Worm (Caenorhabditis elegans): ENCODE measurements around the gene C55C3.1.

Gene C55C3.1

DNA sequence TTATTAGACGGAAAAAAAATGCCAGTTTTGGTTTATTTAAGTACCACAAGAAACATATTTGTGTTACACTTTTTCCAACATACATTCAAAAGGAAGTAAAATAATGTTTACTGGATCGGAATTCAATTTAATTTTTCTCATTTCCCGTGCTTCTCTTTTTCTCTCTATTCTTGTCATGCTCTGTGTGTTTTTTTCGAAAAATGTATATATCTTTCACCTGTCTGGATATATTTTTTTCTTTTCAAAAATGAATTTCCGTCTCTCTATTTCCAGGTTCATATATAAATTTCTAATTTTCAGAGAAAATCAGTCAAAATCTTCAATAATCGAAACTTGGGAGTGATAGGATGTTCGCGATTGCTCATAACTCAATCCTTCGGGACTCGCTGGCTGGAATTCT, 16.4 kb downstream of the C55C3.1 start, which contains the start of gene H35B03.1:
Gene H35B03.1 (plus strand): TSS at position 301 of the 400 bp plus-strand sequence.
- no peak for TF ChIP-seq daf-8 (GFP tag; IDR thresholded peaks at IDR 0.05)
- no peak for TF ChIP-seq nhr-28 (tag; optimal IDR thresholded peaks at IDR 0.05)
- no peak for TF ChIP-seq madf-5 (GFP tag; IDR thresholded peaks at IDR 0.05)
- TF ChIP-seq hlh-30 (tag; optimal IDR thresholded peaks at IDR 0.05; ENCODE audit: insufficient read depth), result no peak
- no peak for TF ChIP-seq nhr-11 (tag; optimal IDR thresholded peaks at IDR 0.05)
- TF ChIP-seq ctbp-1 (GFP tag; IDR thresholded peaks at IDR 0.05), result no peak
- TF ChIP-seq lin-39 (tag; optimal IDR thresholded peaks at IDR 0.05), result no peak
- no peak for TF ChIP-seq nhr-76 (tag; optimal IDR thresholded peaks at IDR 0.05)
- no peak for TF ChIP-seq nhr-25 (tag; optimal IDR thresholded peaks at IDR 0.05; ENCODE audit: borderline replicate concordance, insufficient read depth)
- TF ChIP-seq F49E8.2 (tag; optimal IDR thresholded peaks at IDR 0.05; ENCODE audit: borderline replicate concordance), result no peak
- no peak for TF ChIP-seq pqm-1 (tag; optimal IDR thresholded peaks at IDR 0.05)
- no peak for TF ChIP-seq gei-8 (GFP tag; optimal IDR thresholded peaks at IDR 0.05)
- no peak for TF ChIP-seq mes-2 (tag; optimal IDR thresholded peaks at IDR 0.05; ENCODE audit: poor library complexity, severe bottlenecking)
- TF ChIP-seq snpc-1.2 (GFP tag; IDR thresholded peaks at IDR 0.05), result no peak
- no peak for TF ChIP-seq mep-1 (tag; optimal IDR thresholded peaks at IDR 0.05)
- TF ChIP-seq ceh-82 (tag; optimal IDR thresholded peaks at IDR 0.05), result no peak

- TF ChIP-seq lsy-2 (tag; optimal IDR thresholded peaks at IDR 0.05), result peak in 1 of 2 experiments; percentile 29
- peak; percentile 27 for TF ChIP-seq rbr-2 (tag; optimal IDR thresholded peaks at IDR 0.05)
- no peak for TF ChIP-seq madf-5 (GFP tag; IDR thresholded peaks at IDR 0.05)
- TF ChIP-seq jun-1 (tag; optimal IDR thresholded peaks at IDR 0.05), result no peak
- TF ChIP-seq dpl-1 (GFP tag; optimal IDR thresholded peaks at IDR 0.05), result peak; percentile 97
- no peak for TF ChIP-seq unc-130 (GFP tag; optimal IDR thresholded peaks at IDR 0.05)
- TF ChIP-seq mes-2 (tag; optimal IDR thresholded peaks at IDR 0.05; ENCODE audit: poor library complexity, severe bottlenecking), result no peak
- TF ChIP-seq aha-1 (tag), result peak; percentile 89
- TF ChIP-seq duxl-1 (tag; optimal IDR thresholded peaks at IDR 0.05; ENCODE audit: poor library complexity), result no peak
- no peak for TF ChIP-seq nhr-76 (tag; optimal IDR thresholded peaks at IDR 0.05)
- no peak for TF ChIP-seq vab-7 (GFP tag; IDR thresholded peaks at IDR 0.05)
- no peak for TF ChIP-seq nhr-102 (tag; optimal IDR thresholded peaks at IDR 0.05)
- TF ChIP-seq nhr-10 (tag; optimal IDR thresholded peaks at IDR 0.05), result no peak
- no peak for TF ChIP-seq ceh-20 (GFP tag; IDR thresholded peaks at IDR 0.05)
- no peak for TF ChIP-seq spr-3 (GFP tag; optimal IDR thresholded peaks at IDR 0.05)
- peak; percentile 92 for TF ChIP-seq R02D3.7 (tag; optimal IDR thresholded peaks at IDR 0.05)
- no peak for TF ChIP-seq hmg-1.1 (GFP tag; IDR thresholded peaks at IDR 0.05)
- no peak for TF ChIP-seq ZK546.5 (tag; optimal IDR thresholded peaks at IDR 0.05)
- peak; percentile 31 for TF ChIP-seq dve-1 (tag; optimal IDR thresholded peaks at IDR 0.05; ENCODE audit: insufficient read depth)
- no peak for TF ChIP-seq lin-39 (tag; optimal IDR thresholded peaks at IDR 0.05)
- peak; percentile 99 for TF ChIP-seq T20F7.1 (GFP tag; optimal IDR thresholded peaks at IDR 0.05)
- TF ChIP-seq hif-1 (tag; optimal IDR thresholded peaks at IDR 0.05), result peak in 1 of 2 experiments; percentile 6
- peak; percentile 99 for TF ChIP-seq Y48G9A.11 (GFP tag; IDR thresholded peaks at IDR 0.05)
- TF ChIP-seq arid-1 (GFP tag; conservative IDR thresholded peaks at IDR 0.05), result no peak
- TF ChIP-seq egl-43 (GFP tag; IDR thresholded peaks at IDR 0.05), result no peak
- TF ChIP-seq zfp-2 (tag; optimal IDR thresholded peaks at IDR 0.05), result no peak
- TF ChIP-seq F26F4.8 (GFP tag; conservative IDR thresholded peaks at IDR 0.05), result no peak
- TF ChIP-seq mxl-2 (GFP tag; conservative IDR thresholded peaks at IDR 0.05), result no peak
- TF ChIP-seq nhr-237 (tag; optimal IDR thresholded peaks at IDR 0.05), result no peak
- TF ChIP-seq zip-11 (GFP tag; IDR thresholded peaks at IDR 0.05), result no peak
- TF ChIP-seq nhr-6 (tag; optimal IDR thresholded peaks at IDR 0.05), result peak; percentile 26
- TF ChIP-seq cey-2 (tag; optimal IDR thresholded peaks at IDR 0.05; ENCODE audit: borderline replicate concordance, insufficient read depth), result no peak
- no peak for TF ChIP-seq lir-3 (tag; optimal IDR thresholded peaks at IDR 0.05)
- no peak for TF ChIP-seq ceh-62 (tag; optimal IDR thresholded peaks at IDR 0.05)
- no peak for TF ChIP-seq ceh-82 (tag; optimal IDR thresholded peaks at IDR 0.05)
- no peak for TF ChIP-seq dmd-9 (GFP tag; IDR thresholded peaks at IDR 0.05)
- TF ChIP-seq hlh-30 (tag; optimal IDR thresholded peaks at IDR 0.05; ENCODE audit: insufficient read depth), result no peak
- TF ChIP-seq snpc-1.2 (GFP tag; IDR thresholded peaks at IDR 0.05), result peak; percentile 79
- TF ChIP-seq D1046.2 (GFP tag; IDR thresholded peaks at IDR 0.05), result no peak
Observed at ce11 chrIV:5731597-5731996, 22.7 kb downstream of the C55C3.1 start, which contains the start of gene H35B03.2. Gene H35B03.2 (minus strand): TSS chrIV:5731674.
